Worm (Caenorhabditis elegans) whole organism, young adult: ENCODE measurements around the gene cyb-3.

ENCODE experiments used
- K11D2.4 ChIP-seq: fragments of 200-800 bp; sonication (Bioruptor generic); IDR thresholded peaks from 2 replicates; pipeline ENCODE4 v1.3.6; 2022; ENCODE audit warnings: missing genetic modification reagents, missing genetic modification characterization, missing compliant biosample characterization
- ama-1 ChIP-seq, 3 experiments: fragments of 150-350 bp in 1 of 3; sonication (generic microtip) in 2 of 3; optimal IDR thresholded peaks; 2 replicates each; lab custom pipeline; 2014 to 2018; ENCODE audit warnings: missing biosample characterization in 2 of 3, missing genetic modification characterization in 2 of 3, missing genetic modification reagents in 2 of 3
- ets-4 ChIP-seq: fragments of 200-800 bp; sonication (Bioruptor generic); optimal IDR thresholded peaks from 2 replicates; lab custom pipeline; 2018; ENCODE audit warnings: mild to moderate bottlenecking, missing genetic modification characterization, missing compliant biosample characterization
- pha-4 ChIP-seq: fragments of 150-350 bp; sonication (generic microtip); optimal IDR thresholded peaks from 2 replicates; lab custom pipeline; 2014; ENCODE audit warnings: missing biosample characterization, missing genetic modification reagents, missing genetic modification characterization
- unc-62 ChIP-seq: fragments of 150-350 bp; optimal IDR thresholded peaks from 2 replicates; lab custom pipeline; 2014; ENCODE audit warnings: missing biosample characterization, missing genetic modification reagents, missing genetic modification characterization

- no peak for TF ChIP-seq pha-4 (tag; lab: Kevin White, UChicago)
- no peak for TF ChIP-seq unc-62
- no peak for TF ChIP-seq ama-1 (optimal IDR thresholded peaks at IDR 0.05; lab: Kevin White, UChicago)
- TF ChIP-seq ama-1 (GFP tag; optimal IDR thresholded peaks at IDR 0.05; lab: Kevin White, UChicago) = no peak
- no peak for TF ChIP-seq K11D2.4
- no peak for TF ChIP-seq ets-4 (GFP tag; lab: Kevin White, UChicago)
These were observed 40.6 kb downstream of the cyb-3 start for ce11 chrV:15436133-15436532.
